Fruit fly (Drosophila melanogaster): ENCODE measurements around the gene CG32071.
A peak's percentile ranks its signal among the peaks of the same experiment; 100 is the strongest.

CG32071 gene

DNA sequence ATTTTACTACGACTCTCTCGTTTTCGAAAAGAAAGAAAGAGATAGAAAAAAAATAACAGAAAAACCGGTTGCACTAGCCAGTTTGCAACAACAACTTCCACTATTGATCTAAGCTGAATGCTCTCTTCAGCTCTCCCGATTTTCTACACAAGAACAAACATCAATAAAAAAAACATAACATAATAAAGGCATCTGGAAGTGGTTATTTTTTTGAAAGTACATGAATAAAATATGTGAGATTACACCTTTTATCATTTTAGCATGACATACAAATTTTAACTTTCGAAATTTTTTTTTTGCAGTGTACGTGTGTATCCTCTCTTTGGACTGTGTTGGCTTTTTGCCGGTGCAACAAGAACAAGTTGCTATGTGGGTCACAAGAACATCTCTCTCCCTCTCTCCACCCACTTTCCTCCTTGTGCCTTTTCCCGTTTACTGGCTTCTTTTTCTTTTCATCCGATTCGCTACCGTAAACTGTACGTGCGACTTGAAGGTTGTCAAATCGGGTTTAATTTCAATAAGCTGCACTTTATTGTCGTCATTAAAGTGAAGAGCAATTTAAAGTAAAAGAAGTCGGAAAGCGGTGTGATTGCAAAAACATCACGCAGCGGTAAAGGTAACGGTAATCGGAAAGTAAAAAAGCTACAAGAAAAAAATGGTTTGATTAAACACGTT, 19.0 kb downstream of the CG32071 start (continued):
- TF ChIP-seq sim (GFP tag; IDR thresholded peaks at IDR 0.05) (peak; percentile 96), Oli (tag; optimal IDR thresholded peaks at IDR 0.05) (peak; percentile 98), wor (GFP tag; IDR thresholded peaks at IDR 0.05) (peak; percentile 92), stc (GFP tag; IDR thresholded peaks at IDR 0.05) (peak; percentile 95), schlank (tag; optimal IDR thresholded peaks at IDR 0.05) (peak; percentile 70), trem (tag; optimal IDR thresholded peaks at IDR 0.05) (peak; percentile 94), CG14014 (GFP tag; IDR thresholded peaks at IDR 0.05) (peak; percentile 95), BEAF-32 (GFP tag; optimal IDR thresholded peaks at IDR 0.05) (peak; percentile 5), CG14710 (tag; optimal IDR thresholded peaks at IDR 0.05) (peak; percentile 97), CG17802 (tag; optimal IDR thresholded peaks at IDR 0.05) (peak; percentile 75), CG4424 (GFP tag; optimal IDR thresholded peaks at IDR 0.05) (peak; percentile 98), caup (GFP tag; optimal IDR thresholded peaks at IDR 0.05; ENCODE audit: severe bottlenecking) (peak; percentile 92), CG10959 (GFP tag; IDR thresholded peaks at IDR 0.05) (peak; percentile 95), nom (GFP tag; optimal IDR thresholded peaks at IDR 0.05) (peak; percentile 93), CG15696 (tag; optimal IDR thresholded peaks at IDR 0.05) (peak; percentile 93), zen2 (GFP tag; IDR thresholded peaks at IDR 0.05; ENCODE audit: partially characterized antibody) (no peak), Awh (GFP tag; IDR thresholded peaks at IDR 0.05) (peak; percentile 98), CG8478 (optimal IDR thresholded peaks at IDR 0.05) (no peak), pho (GFP tag; optimal IDR thresholded peaks at IDR 0.05) (peak; percentile 90), CG7357 (GFP tag; IDR thresholded peaks at IDR 0.05) (peak; percentile 87; the same call in 2 of the 3 replicates), CG11695 (GFP tag; IDR thresholded peaks at IDR 0.05) (peak; percentile 94), Fer2 (tag; optimal IDR thresholded peaks at IDR 0.05) (peak; percentile 58), Dek (tag; optimal IDR thresholded peaks at IDR 0.05) (peak; percentile 90), CG4730 (GFP tag; IDR thresholded peaks at IDR 0.05) (peak; percentile 94), D (optimal IDR thresholded peaks at IDR 0.05) (no peak), D (GFP tag; optimal IDR thresholded peaks at IDR 0.05) (peak; percentile 95), run (tag; optimal IDR thresholded peaks at IDR 0.05) (peak; percentile 92), CG2199 (GFP tag; IDR thresholded peaks at IDR 0.05) (peak; percentile 97), NC2α (GFP tag; optimal IDR thresholded peaks at IDR 0.05) (peak; percentile 95), crp (GFP tag; optimal IDR thresholded peaks at IDR 0.05) (peak in 1 of 2 experiments; percentile 63), yki (optimal IDR thresholded peaks at IDR 0.05) (no peak), bbx (GFP tag; IDR thresholded peaks at IDR 0.05; ENCODE audit: partially characterized antibody) (no peak), Nf-YB (GFP tag; optimal IDR thresholded peaks at IDR 0.05) (peak; percentile 88), D19B (GFP tag; optimal IDR thresholded peaks at IDR 0.05) (peak; percentile 66), CG17328 (GFP tag; IDR thresholded peaks at IDR 0.05) (peak; percentile 99), repo (GFP tag; optimal IDR thresholded peaks at IDR 0.05) (peak; percentile 96), Hand (GFP tag; optimal IDR thresholded peaks at IDR 0.05) (peak; percentile 85), nerfin-1 (tag; optimal IDR thresholded peaks at IDR 0.05) (peak; percentile 93), CG6683 (GFP tag; optimal IDR thresholded peaks at IDR 0.05) (peak; percentile 89), Blimp-1 (GFP tag; optimal IDR thresholded peaks at IDR 0.05) (peak; percentile 95), Sin3A (optimal IDR thresholded peaks at IDR 0.05) (no peak), wdn (GFP tag; IDR thresholded peaks at IDR 0.05) (peak; percentile 84), bsh (GFP tag; optimal IDR thresholded peaks at IDR 0.05) (peak; percentile 97 to 99), CG9727 (GFP tag; optimal IDR thresholded peaks at IDR 0.05) (peak; percentile 98), CG1024 (GFP tag; IDR thresholded peaks at IDR 0.05) (peak; percentile 94), CG14860 (GFP tag; IDR thresholded peaks at IDR 0.05; ENCODE audit: partially characterized antibody) (no peak), Sry-β (GFP tag; optimal IDR thresholded peaks at IDR 0.05) (peak; percentile 68), Usf (GFP tag; optimal IDR thresholded peaks at IDR 0.05) (peak; percentile 77), onecut (GFP tag; IDR thresholded peaks at IDR 0.05) (peak; percentile 91), slp2 (GFP tag; optimal IDR thresholded peaks at IDR 0.05) (peak; percentile 96)

Measured in whole organism, embryonic.